Worm (Caenorhabditis elegans) whole organism, L1 larva: ENCODE data around the gene F45C12.17.

Source experiments
- C34B4.2 ChIP-seq: sonication (generic microtip); optimal IDR thresholded peaks from 2 replicates; lab custom pipeline; 2017; ENCODE audit warnings: mild to moderate bottlenecking, missing genetic modification characterization, missing compliant biosample characterization
- aha-1 ChIP-seq: fragments of 150-350 bp; optimal IDR thresholded peaks from 2 replicates; lab custom pipeline; 2014; ENCODE audit warnings: missing biosample characterization, missing genetic modification characterization
- alr-1 ChIP-seq: fragments of 200-800 bp; sonication (Bioruptor generic); optimal IDR thresholded peaks from 2 replicates; lab custom pipeline; 2018; ENCODE audit warnings: borderline replicate concordance, mild to moderate bottlenecking, missing genetic modification characterization, missing compliant biosample characterization
- aly-2 ChIP-seq: fragments of 150-350 bp; optimal IDR thresholded peaks from 2 replicates; lab custom pipeline; 2014; ENCODE audit warnings: missing biosample characterization, missing genetic modification characterization
- ama-1 ChIP-seq: fragments of 150-350 bp; optimal IDR thresholded peaks from 2 replicates; lab custom pipeline; 2014
- dsc-1 ChIP-seq: sonication (generic microtip); optimal IDR thresholded peaks from 2 replicates; lab custom pipeline; 2016; ENCODE audit warnings: mild to moderate bottlenecking, missing genetic modification characterization, missing compliant biosample characterization
- efl-3 ChIP-seq: fragments of 200-800 bp; sonication (Bioruptor generic); optimal IDR thresholded peaks from 2 replicates; lab custom pipeline; 2018; ENCODE audit warnings: mild to moderate bottlenecking, missing genetic modification characterization, missing compliant biosample characterization
- egl-13 ChIP-seq: sonication (generic microtip); optimal IDR thresholded peaks from 2 replicates; lab custom pipeline; 2016; ENCODE audit warnings: missing genotype, missing genetic modification reagents, missing genetic modification characterization, missing compliant biosample characterization
- egl-27 ChIP-seq, 2 experiments: fragments of 150-350 bp in 1 of 2; sonication (generic microtip); optimal IDR thresholded peaks; 3 replicates each; lab custom pipeline; 2017 to 2018; ENCODE audit warnings: missing biosample characterization in 2 of 2, missing genetic modification characterization in 2 of 2, missing genetic modification reagents in 2 of 2
- fkh-10 ChIP-seq: sonication (generic microtip); optimal IDR thresholded peaks from 2 replicates; lab custom pipeline; 2017; ENCODE audit warnings: missing biosample characterization, missing genetic modification reagents, missing genetic modification characterization
- fkh-8 ChIP-seq: sonication (generic microtip); optimal IDR thresholded peaks from 2 replicates; lab custom pipeline; 2016; ENCODE audit warnings: mild to moderate bottlenecking, missing genetic modification characterization, missing compliant biosample characterization
- fos-1 ChIP-seq: fragments of 150-350 bp; optimal IDR thresholded peaks from 2 replicates; lab custom pipeline; 2014; ENCODE audit warnings: missing biosample characterization, missing genetic modification characterization
- hlh-17 ChIP-seq: fragments of 200-800 bp; sonication (Bioruptor generic); optimal IDR thresholded peaks from 2 replicates; lab custom pipeline; 2018; ENCODE audit warnings: missing genetic modification characterization, mild to moderate bottlenecking, missing compliant biosample characterization, moderate library complexity, borderline replicate concordance
- irx-1 ChIP-seq: sonication (generic microtip); optimal IDR thresholded peaks from 2 replicates; lab custom pipeline; 2016; ENCODE audit warnings: missing genetic modification characterization, missing compliant biosample characterization
- lin-13 ChIP-seq: fragments of 150-350 bp; optimal IDR thresholded peaks from 2 replicates; lab custom pipeline; 2014; ENCODE audit warnings: missing biosample characterization, missing genetic modification reagents, missing genetic modification characterization
- lin-14 ChIP-seq: fragments of 200-800 bp; sonication (Bioruptor generic); optimal IDR thresholded peaks from 2 replicates; lab custom pipeline; 2018; ENCODE audit warnings: mild to moderate bottlenecking, missing genetic modification characterization, moderate library complexity, missing compliant biosample characterization
- lin-15B ChIP-seq: fragments of 150-350 bp; sonication (generic microtip); optimal IDR thresholded peaks from 3 replicates; lab custom pipeline; 2014; ENCODE audit warnings: missing biosample characterization, missing genetic modification characterization
- lir-3 ChIP-seq: sonication (generic microtip); optimal IDR thresholded peaks from 2 replicates; lab custom pipeline; 2016; ENCODE audit warnings: mild to moderate bottlenecking, missing genetic modification characterization, moderate library complexity, missing compliant biosample characterization; ENCODE audit not compliant: poor library complexity
- lsy-2 ChIP-seq, 2 experiments: fragments of 150-350 bp; optimal IDR thresholded peaks; 2 replicates each; lab custom pipeline; 2014; ENCODE audit warnings: missing biosample characterization in 2 of 2, missing genetic modification characterization in 2 of 2
- mdl-1 ChIP-seq, 2 experiments: fragments of 150-350 bp; optimal IDR thresholded peaks; 2 replicates each; lab custom pipeline; 2014 to 2017; ENCODE audit warnings: missing biosample characterization in 2 of 2, missing genetic modification characterization in 2 of 2, inconsistent platforms in 1 of 2
- mep-1 ChIP-seq: fragments of 150-350 bp; optimal IDR thresholded peaks from 2 replicates; lab custom pipeline; 2014; ENCODE audit warnings: missing biosample characterization, missing genetic modification characterization
- nhr-11 ChIP-seq: fragments of 150-350 bp; optimal IDR thresholded peaks from 2 replicates; lab custom pipeline; 2014; ENCODE audit warnings: missing biosample characterization, missing genetic modification characterization
- nhr-19 ChIP-seq: fragments of 200-800 bp; sonication (Bioruptor generic); conservative IDR thresholded peaks from 2 replicates; pipeline ENCODE4 v1.3.6; 2022; ENCODE audit warnings: missing genetic modification characterization, missing compliant biosample characterization
- nhr-237 ChIP-seq: fragments of 150-350 bp; optimal IDR thresholded peaks from 2 replicates; lab custom pipeline; 2014; ENCODE audit warnings: missing biosample characterization, missing genetic modification characterization
- nhr-47 ChIP-seq: sonication (generic microtip); optimal IDR thresholded peaks from 2 replicates; lab custom pipeline; 2016; ENCODE audit warnings: mild to moderate bottlenecking, missing genetic modification characterization, moderate library complexity, missing compliant biosample characterization
- nhr-76 ChIP-seq: sonication (generic microtip); optimal IDR thresholded peaks from 2 replicates; lab custom pipeline; 2017; ENCODE audit warnings: missing biosample characterization, missing genetic modification characterization
- nhr-84 ChIP-seq: sonication (generic microtip); optimal IDR thresholded peaks from 2 replicates; lab custom pipeline; 2017; ENCODE audit warnings: missing biosample characterization, missing genetic modification characterization
- nhr-85 ChIP-seq: sonication (generic microtip); peaks from one replicate; lab custom pipeline; 2016; ENCODE audit warnings: missing genetic modification characterization, inconsistent platforms, missing compliant biosample characterization
- nhr-90 ChIP-seq: sonication (generic microtip); optimal IDR thresholded peaks from 2 replicates; lab custom pipeline; 2016; ENCODE audit warnings: mild to moderate bottlenecking, missing genetic modification characterization, missing compliant biosample characterization; ENCODE audit not compliant: poor library complexity
- pag-3 ChIP-seq: sonication (generic microtip); optimal IDR thresholded peaks from 2 replicates; lab custom pipeline; 2017; ENCODE audit warnings: missing genetic modification characterization, mild to moderate bottlenecking, missing compliant biosample characterization, antibody characterized with exemption, borderline replicate concordance; ENCODE audit not compliant: insufficient read depth
- swsn-7 ChIP-seq: sonication (generic microtip); optimal IDR thresholded peaks from 2 replicates; lab custom pipeline; 2016; ENCODE audit warnings: missing genetic modification characterization, missing compliant biosample characterization
- unc-86 ChIP-seq: sonication (generic microtip); optimal IDR thresholded peaks from 2 replicates; lab custom pipeline; 2016; ENCODE audit warnings: missing genetic modification characterization, missing compliant biosample characterization
- unc-98 ChIP-seq: fragments of 200-800 bp; sonication (Bioruptor generic); IDR thresholded peaks from 2 replicates; pipeline ENCODE4 v1.3.6; 2022; ENCODE audit warnings: missing genetic modification characterization, missing compliant biosample characterization
- vab-15 ChIP-seq: sonication (generic microtip); optimal IDR thresholded peaks from 2 replicates; lab custom pipeline; 2017; ENCODE audit warnings: missing genotype, mild to moderate bottlenecking, missing genetic modification characterization, missing compliant biosample characterization
- xbp-1 ChIP-seq: sonication (generic microtip); optimal IDR thresholded peaks from 2 replicates; lab custom pipeline; 2016; ENCODE audit warnings: missing genetic modification characterization, missing compliant biosample characterization
- ztf-11 ChIP-seq, 2 experiments: sonication (generic microtip); optimal IDR thresholded peaks; 2 replicates each; lab custom pipeline; 2016 to 2017; ENCODE audit warnings: missing genetic modification characterization in 2 of 2, missing biosample characterization in 1 of 2, missing compliant biosample characterization in 1 of 2

The F45C12.17 gene

DNA sequence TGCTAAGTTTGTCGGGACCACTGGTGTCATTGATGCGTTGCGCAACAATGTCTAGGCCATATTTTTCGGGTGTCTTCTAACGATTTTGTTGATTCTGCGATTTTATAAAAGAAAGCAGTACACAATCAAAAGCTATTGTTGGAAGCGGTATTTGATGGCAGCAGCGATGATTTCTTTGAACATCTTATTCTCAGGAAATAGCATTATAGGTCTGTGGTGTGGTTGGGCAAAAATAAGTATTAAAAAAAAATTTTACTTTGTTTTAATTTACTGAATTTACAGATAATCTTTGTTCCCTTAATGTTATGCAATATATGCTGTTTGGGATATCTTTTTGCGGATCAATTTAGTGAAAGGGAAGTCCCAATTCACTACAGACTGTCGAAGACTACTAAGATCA lies 31.1 kb downstream of the F45C12.17 start, which contains the start of gene F36H5.10:
Gene F36H5.10, plus strand, starts transcription at position 301 of the 400 bp plus-strand sequence.
- TF ChIP-seq nhr-237 (tag; lab: Kevin White, UChicago) = no peak
- TF ChIP-seq nhr-76 (tag; lab: Kevin White, UChicago) = no peak
- no peak for TF ChIP-seq lin-15B (tag; lab: Kevin White, UChicago)
- TF ChIP-seq ama-1 (lab: Kevin White, UChicago) = no peak
- TF ChIP-seq mdl-1 (tag; optimal IDR thresholded peaks at IDR 0.05; lab: Kevin White, UChicago) = no peak
- no peak for TF ChIP-seq pag-3 (tag; lab: Kevin White, UChicago)
- no peak for TF ChIP-seq aha-1 (tag; lab: Kevin White, UChicago)
- no peak for TF ChIP-seq nhr-84 (tag; lab: Kevin White, UChicago)
- no peak for TF ChIP-seq mep-1 (tag; lab: Kevin White, UChicago)
- no peak for TF ChIP-seq dsc-1
- TF ChIP-seq egl-27 (tag; optimal IDR thresholded peaks at IDR 0.05; lab: Kevin White, UChicago) = no peak
- TF ChIP-seq irx-1 (tag; lab: Kevin White, UChicago) = no peak
- no peak for TF ChIP-seq lin-14 (GFP tag; lab: Kevin White, UChicago)
- TF ChIP-seq ztf-11 (tag; optimal IDR thresholded peaks at IDR 0.05; lab: Kevin White, UChicago) = no peak
- TF ChIP-seq unc-98 = no peak
- no peak for TF ChIP-seq lir-3 (tag; lab: Kevin White, UChicago)
- no peak for TF ChIP-seq nhr-90

- TF ChIP-seq alr-1 (tag; lab: Kevin White, UChicago) (no peak), hlh-17 (GFP tag; lab: Kevin White, UChicago) (no peak), aha-1 (tag; lab: Kevin White, UChicago) (no peak), fkh-10 (GFP tag; lab: Kevin White, UChicago) (no peak)
These were observed 33.7 kb downstream of the F45C12.17 start, which contains the start of gene F36H5.18 for ce11 chrII:1759602-1760001. Gene F36H5.18, plus strand, starts transcription at chrII:1759902.

DNA sequence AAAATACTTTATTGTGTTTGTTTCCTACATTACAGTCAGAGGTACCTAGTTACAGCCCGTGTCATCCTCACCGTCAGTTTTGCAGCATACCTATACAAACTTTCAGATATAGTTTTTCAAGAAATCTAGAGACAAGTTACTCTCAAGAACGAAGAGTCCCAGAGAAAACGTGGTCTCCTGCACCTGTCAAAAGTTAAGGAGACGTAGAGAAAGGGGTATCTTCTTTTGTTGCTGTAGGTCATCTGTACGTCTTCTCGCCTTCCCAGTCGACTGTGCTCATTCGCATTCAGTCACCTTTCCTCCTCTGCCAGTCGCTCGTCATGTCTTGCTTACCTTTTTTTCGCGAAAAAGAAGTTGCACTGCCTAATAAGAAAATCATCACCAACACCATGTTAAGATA lies 35.7 kb downstream of the F45C12.17 start, which contains the start of gene F36H5.4:
Gene F36H5.4, plus strand, starts transcription at position 301 of the 400 bp plus-strand sequence.
- TF ChIP-seq egl-13 (tag; lab: Kevin White, UChicago) (no peak), pag-3 (tag; lab: Kevin White, UChicago) (no peak), C34B4.2 (no peak), aly-2 (no peak), fkh-8 (no peak), unc-86 (tag; lab: Kevin White, UChicago) (no peak), fos-1 (tag; lab: Kevin White, UChicago) (no peak), unc-98 (no peak), nhr-84 (tag; lab: Kevin White, UChicago) (no peak), lin-13 (GFP tag; lab: Kevin White, UChicago) (no peak), efl-3 (GFP tag; lab: Kevin White, UChicago) (no peak), mep-1 (tag; lab: Kevin White, UChicago) (no peak), lir-3 (tag; lab: Kevin White, UChicago) (no peak), nhr-11 (tag; lab: Kevin White, UChicago) (no peak), vab-15 (tag; lab: Kevin White, UChicago) (no peak), nhr-90 (no peak), nhr-47 (tag; lab: Kevin White, UChicago) (no peak), nhr-85 (tag; lab: Kevin White, UChicago) (no peak), fkh-10 (GFP tag; lab: Kevin White, UChicago) (no peak)
- TF ChIP-seq, all 84 proteins: peak for 0

- no peak for TF ChIP-seq nhr-19 (GFP tag; lab: Robert Waterston, UW)
- TF ChIP-seq nhr-84 (tag; lab: Kevin White, UChicago) = no peak
- TF ChIP-seq swsn-7 = no peak
- TF ChIP-seq lsy-2 (tag; optimal IDR thresholded peaks at IDR 0.05; lab: Kevin White, UChicago) = no peak
- TF ChIP-seq egl-13 (tag; lab: Kevin White, UChicago) = no peak
- no peak for TF ChIP-seq nhr-76 (tag; lab: Kevin White, UChicago)
- TF ChIP-seq xbp-1 = no peak
- TF ChIP-seq lin-14 (GFP tag; lab: Kevin White, UChicago) = no peak
These were observed 37.2 kb downstream of the F45C12.17 start, which contains the start of gene math-28 for ce11 chrII:1763072-1763471. Gene math-28, plus strand, starts transcription at chrII:1763372.
